Fruit fly (Drosophila melanogaster) whole organism, prepupa: ENCODE data around the gene CG7829.

Experiments used
- Blimp-1 ChIP-seq: fragments of 200-800 bp; sonication (Bioruptor generic); optimal IDR thresholded peaks from 3 replicates; lab custom pipeline; 2017; ENCODE audit warnings: missing biosample characterization, missing genetic modification characterization, mild to moderate bottlenecking, moderate library complexity, missing genetic modification reagents
- CG10669 ChIP-seq: fragments of 200-800 bp; sonication (Bioruptor generic); optimal IDR thresholded peaks from 3 replicates; lab custom pipeline; 2018; ENCODE audit warnings: missing biosample characterization, mild to moderate bottlenecking, missing genetic modification characterization, moderate library complexity
- CG11294 ChIP-seq: fragments of 200-800 bp; sonication (Bioruptor generic); IDR thresholded peaks from 2 replicates; pipeline ENCODE4 v1.3.6; 2022; ENCODE audit warnings: missing biosample characterization, missing genetic modification characterization
- CG11762 ChIP-seq: fragments of 200-800 bp; sonication (Bioruptor generic); optimal IDR thresholded peaks from 3 replicates; lab custom pipeline; 2016; ENCODE audit warnings: missing biosample characterization, missing genetic modification characterization; ENCODE audit not compliant: insufficient read depth
- CG11902 ChIP-seq: fragments of 200-800 bp; sonication (Bioruptor generic); optimal IDR thresholded peaks from 3 replicates; lab custom pipeline; 2016; ENCODE audit warnings: missing biosample characterization, missing genetic modification characterization
- CG16779 ChIP-seq: fragments of 200-800 bp; sonication (Bioruptor generic); optimal IDR thresholded peaks from 3 replicates; lab custom pipeline; 2017; ENCODE audit warnings: missing biosample characterization, mild to moderate bottlenecking, missing genetic modification characterization
- CG4318 ChIP-seq: fragments of 200-800 bp; sonication (Bioruptor generic); optimal IDR thresholded peaks from 3 replicates; lab custom pipeline; 2017; ENCODE audit warnings: missing biosample characterization, mild to moderate bottlenecking, missing genetic modification characterization
- CG6163 ChIP-seq: fragments of 200-800 bp; sonication (Bioruptor generic); IDR thresholded peaks from 3 replicates; pipeline ENCODE4 v1.3.6; 2022; ENCODE audit warnings: missing biosample characterization, missing genetic modification characterization
- CG6792 ChIP-seq: fragments of 200-800 bp; sonication (Bioruptor generic); optimal IDR thresholded peaks from 3 replicates; lab custom pipeline; 2016; ENCODE audit warnings: missing biosample characterization, missing genetic modification characterization
- CG6808 ChIP-seq: fragments of 200-800 bp; sonication (Bioruptor generic); optimal IDR thresholded peaks from 3 replicates; lab custom pipeline; 2017; ENCODE audit warnings: missing biosample characterization, missing genetic modification characterization, mild to moderate bottlenecking, moderate library complexity, missing genetic modification reagents
- CG6854 ChIP-seq: fragments of 200-800 bp; sonication (Bioruptor generic); optimal IDR thresholded peaks from 2 replicates; lab custom pipeline; 2017; ENCODE audit warnings: missing biosample characterization, mild to moderate bottlenecking, missing genetic modification characterization
- CG7368 ChIP-seq: fragments of 200-800 bp; sonication (Bioruptor generic); optimal IDR thresholded peaks from 3 replicates; lab custom pipeline; 2016; ENCODE audit warnings: missing biosample characterization, missing genetic modification characterization
- CG8319 ChIP-seq: fragments of 200-800 bp; sonication (Bioruptor generic); optimal IDR thresholded peaks from 3 replicates; lab custom pipeline; 2016; ENCODE audit warnings: missing biosample characterization, missing genetic modification characterization
- Eip93F ChIP-seq: fragments of 200-800 bp; sonication (Bioruptor generic); optimal IDR thresholded peaks from 2 replicates; lab custom pipeline; 2016; ENCODE audit warnings: missing biosample characterization, mild to moderate bottlenecking, missing genetic modification characterization
- Ets21C ChIP-seq: fragments of 200-800 bp; sonication (Bioruptor generic); optimal IDR thresholded peaks from 3 replicates; lab custom pipeline; 2016; ENCODE audit warnings: missing biosample characterization, missing genetic modification characterization
- Gug ChIP-seq: fragments of 200-800 bp; sonication (Bioruptor generic); IDR thresholded peaks from 2 replicates; pipeline ENCODE4 v1.3.6; 2022; ENCODE audit warnings: missing biosample characterization, missing genetic modification characterization
- Hr38 ChIP-seq: sonication (Bioruptor generic); optimal IDR thresholded peaks from 2 replicates; lab custom pipeline; 2016; ENCODE audit warnings: missing biosample characterization, missing genetic modification characterization
- Hr4 ChIP-seq: fragments of 200-800 bp; sonication (Bioruptor generic); optimal IDR thresholded peaks from 3 replicates; lab custom pipeline; 2016; ENCODE audit warnings: missing biosample characterization, missing genetic modification characterization
- Lpt ChIP-seq: fragments of 200-800 bp; sonication (Bioruptor generic); optimal IDR thresholded peaks from 3 replicates; lab custom pipeline; 2016; ENCODE audit warnings: missing biosample characterization, missing genetic modification characterization
- Met ChIP-seq: fragments of 200-800 bp; sonication (Bioruptor generic); optimal IDR thresholded peaks from 3 replicates; lab custom pipeline; 2016; ENCODE audit warnings: missing biosample characterization, missing genetic modification characterization
- Sox102F ChIP-seq: fragments of 200-800 bp; sonication (Bioruptor generic); optimal IDR thresholded peaks from 2 replicates; lab custom pipeline; 2016; ENCODE audit warnings: missing biosample characterization, mild to moderate bottlenecking, missing genetic modification characterization
- Sox14 ChIP-seq: fragments of 200-800 bp; sonication (Bioruptor generic); optimal IDR thresholded peaks from 3 replicates; lab custom pipeline; 2016; ENCODE audit warnings: missing biosample characterization, missing genetic modification characterization
- Sox15 ChIP-seq: fragments of 200-800 bp; sonication (Bioruptor generic); optimal IDR thresholded peaks from 3 replicates; lab custom pipeline; 2016; ENCODE audit warnings: missing biosample characterization, missing genetic modification characterization
- achi ChIP-seq: fragments of 200-800 bp; sonication (Bioruptor generic); optimal IDR thresholded peaks from 3 replicates; lab custom pipeline; 2016; ENCODE audit warnings: missing biosample characterization, missing genetic modification characterization
- acj6 ChIP-seq: fragments of 200-800 bp; sonication (Bioruptor generic); optimal IDR thresholded peaks from 3 replicates; lab custom pipeline; 2016; ENCODE audit warnings: missing biosample characterization, missing genetic modification characterization
- cyc ChIP-seq: fragments of 200-800 bp; sonication (Bioruptor generic); optimal IDR thresholded peaks from 3 replicates; lab custom pipeline; 2016; ENCODE audit warnings: missing biosample characterization, missing genetic modification characterization
- dac ChIP-seq: fragments of 200-800 bp; sonication (Bioruptor generic); optimal IDR thresholded peaks from 2 replicates; lab custom pipeline; 2017; ENCODE audit warnings: missing biosample characterization, mild to moderate bottlenecking, missing genetic modification characterization
- dsx ChIP-seq: fragments of 200-800 bp; optimal IDR thresholded peaks from 3 replicates; lab custom pipeline; 2019; ENCODE audit warnings: missing biosample characterization, mild to moderate bottlenecking, missing genetic modification characterization, moderate library complexity; ENCODE audit not compliant: poor library complexity, severe bottlenecking
- esn ChIP-seq: fragments of 200-800 bp; sonication (Bioruptor generic); optimal IDR thresholded peaks from 2 replicates; lab custom pipeline; 2016; ENCODE audit warnings: missing biosample characterization, mild to moderate bottlenecking, missing genetic modification characterization, moderate library complexity
- fd85E ChIP-seq: fragments of 200-800 bp; sonication (Bioruptor generic); optimal IDR thresholded peaks from 3 replicates; lab custom pipeline; 2016; ENCODE audit warnings: missing biosample characterization, missing genetic modification characterization
- fkh ChIP-seq: fragments of 200-800 bp; sonication (Bioruptor generic); optimal IDR thresholded peaks from 3 replicates; lab custom pipeline; 2017; ENCODE audit warnings: missing biosample characterization, mild to moderate bottlenecking, missing genetic modification characterization, moderate library complexity
- lz ChIP-seq: fragments of 200-800 bp; sonication (Bioruptor generic); optimal IDR thresholded peaks from 3 replicates; lab custom pipeline; 2016; ENCODE audit warnings: missing biosample characterization, missing genetic modification characterization
- net ChIP-seq: fragments of 200-800 bp; sonication (Bioruptor generic); optimal IDR thresholded peaks from 3 replicates; lab custom pipeline; 2016; ENCODE audit warnings: missing biosample characterization, missing genetic modification characterization
- pdm3 ChIP-seq: fragments of 200-800 bp; sonication (Bioruptor generic); optimal IDR thresholded peaks from 3 replicates; lab custom pipeline; 2016; ENCODE audit warnings: missing biosample characterization, missing genetic modification characterization
- svp ChIP-seq: fragments of 200-800 bp; sonication (Bioruptor generic); peaks from one replicate; lab custom pipeline; 2016; ENCODE audit warnings: missing biosample characterization, missing genetic modification characterization
- topi ChIP-seq: fragments of 200-800 bp; sonication (Bioruptor generic); optimal IDR thresholded peaks from 3 replicates; lab custom pipeline; 2016; ENCODE audit warnings: missing biosample characterization, missing genetic modification characterization
- vri ChIP-seq: fragments of 200-800 bp; sonication (Bioruptor generic); optimal IDR thresholded peaks from 3 replicates; lab custom pipeline; 2016; ENCODE audit warnings: missing biosample characterization, mild to moderate bottlenecking, missing genetic modification characterization

CG7829 gene

DNA sequence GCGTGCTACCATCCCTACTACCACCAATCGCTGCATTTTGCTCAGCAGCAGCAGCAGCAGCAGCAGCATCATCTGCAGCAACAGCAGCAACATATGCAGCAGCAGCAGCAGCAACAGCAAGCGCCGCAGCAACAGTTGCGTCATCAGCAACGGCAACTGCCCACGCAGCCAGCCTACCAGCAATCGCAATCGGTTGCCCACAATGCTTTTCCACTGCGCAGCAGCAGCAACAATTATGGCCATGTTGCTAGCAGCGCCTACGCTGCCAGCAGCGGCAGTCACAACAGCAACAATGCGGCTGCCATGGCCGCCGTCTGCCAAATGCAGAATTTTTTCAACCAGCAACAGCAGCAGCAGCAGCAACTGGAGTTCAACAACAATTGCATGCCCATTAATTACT is 27.4 kb downstream of the CG7829 start:
- TF ChIP-seq dac (GFP tag; lab: Kevin White, UChicago) (no peak), Gug (no peak), CG11902 (GFP tag; lab: Kevin White, UChicago) (no peak), CG6163 (GFP tag; lab: Robert Waterston, UW) (no peak), CG11294 (GFP tag; lab: Robert Waterston, UW) (no peak), CG6808 (GFP tag; lab: Kevin White, UChicago) (no peak), CG16779 (tag; lab: Kevin White, UChicago) (no peak), net (no peak), CG11762 (GFP tag; lab: Kevin White, UChicago) (no peak), achi (GFP tag; lab: Kevin White, UChicago) (no peak), CG10669 (GFP tag; lab: Kevin White, UChicago) (no peak), acj6 (GFP tag; lab: Kevin White, UChicago) (no peak), Hr4 (GFP tag; lab: Kevin White, UChicago) (no peak)

DNA sequence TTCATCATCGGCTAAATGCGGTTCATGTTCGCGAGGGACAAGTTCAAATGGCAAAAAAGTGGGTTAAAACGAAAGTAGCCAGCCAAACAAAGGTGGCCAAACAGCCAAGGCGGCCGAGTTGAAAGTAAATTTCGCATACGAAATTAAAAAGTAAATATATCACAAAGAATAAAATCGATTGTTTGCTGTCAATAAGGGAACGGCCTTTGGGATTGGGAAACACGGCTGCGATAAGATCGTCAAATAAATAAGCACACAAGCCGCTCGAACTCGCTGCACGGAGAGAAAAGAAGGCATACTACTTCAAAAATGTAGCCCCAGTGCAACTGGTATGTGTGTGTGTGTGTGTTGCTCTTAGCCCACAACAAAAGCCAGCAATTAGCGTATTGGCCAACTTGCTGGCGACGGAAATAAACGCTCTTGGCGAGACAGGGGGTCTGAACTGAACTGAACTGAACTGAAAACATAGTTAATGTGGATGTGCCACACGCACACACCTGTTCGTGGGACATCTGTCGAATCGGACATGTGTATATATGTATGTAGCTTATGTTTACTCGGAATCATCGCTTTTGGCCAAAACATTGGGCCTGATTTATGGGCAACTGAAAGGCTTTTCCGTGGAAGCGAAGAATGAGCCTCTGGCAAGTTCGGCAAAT is 29.5 kb downstream of the CG7829 start:
- no peak for TF ChIP-seq Lpt (GFP tag; lab: Kevin White, UChicago)
- no peak for TF ChIP-seq CG4318 (GFP tag; lab: Kevin White, UChicago)
- peak; percentile 5 for TF ChIP-seq Eip93F (GFP tag; lab: Kevin White, UChicago)
- TF ChIP-seq svp (GFP tag; lab: Kevin White, UChicago): peak; percentile 77
- no peak for TF ChIP-seq cyc
- no peak for TF ChIP-seq fkh (GFP tag; lab: Kevin White, UChicago)
- TF ChIP-seq CG8319 (GFP tag; lab: Kevin White, UChicago): no peak
- TF ChIP-seq dac (GFP tag; lab: Kevin White, UChicago): no peak
- peak; percentile 56 for TF ChIP-seq CG6854 (GFP tag; lab: Kevin White, UChicago)
- TF ChIP-seq Sox14 (GFP tag; lab: Kevin White, UChicago): peak; percentile 18
- TF ChIP-seq CG11902 (GFP tag; lab: Kevin White, UChicago): no peak
- TF ChIP-seq vri (GFP tag; lab: Kevin White, UChicago): peak; percentile 18
- TF ChIP-seq CG6163 (GFP tag; lab: Robert Waterston, UW): no peak
- TF ChIP-seq CG6792 (GFP tag; lab: Kevin White, UChicago): no peak
- no peak for TF ChIP-seq fd85E (GFP tag; lab: Kevin White, UChicago)
- peak; percentile 15 for TF ChIP-seq Met (GFP tag; lab: Kevin White, UChicago)
- TF ChIP-seq Sox102F (GFP tag; lab: Kevin White, UChicago): peak; percentile 33
- TF ChIP-seq Hr38: no peak
- no peak for TF ChIP-seq dsx
- no peak for TF ChIP-seq CG11294 (GFP tag; lab: Robert Waterston, UW)
- peak; percentile 65 for TF ChIP-seq Blimp-1
- no peak for TF ChIP-seq CG10669 (GFP tag; lab: Kevin White, UChicago)
- no peak for TF ChIP-seq Sox15 (GFP tag; lab: Kevin White, UChicago)
- TF ChIP-seq Ets21C (GFP tag; lab: Kevin White, UChicago): no peak
- TF ChIP-seq topi (GFP tag; lab: Kevin White, UChicago): peak; percentile 38
- TF ChIP-seq CG7368 (GFP tag; lab: Kevin White, UChicago): no peak
- no peak for TF ChIP-seq lz
- TF ChIP-seq esn (GFP tag; lab: Kevin White, UChicago): peak; percentile 43
- no peak for TF ChIP-seq pdm3 (GFP tag; lab: Kevin White, UChicago)
